Worm (Caenorhabditis elegans) whole organism, young adult: Measurements from ENCODE around the gene spig-10.

Source experiments
- D2030.7 ChIP-seq: fragments of 200-800 bp; sonication (Bioruptor generic); IDR thresholded peaks from 2 replicates; pipeline ENCODE4 v1.3.6; 2022; ENCODE audit warnings: missing genetic modification reagents, missing genetic modification characterization, missing compliant biosample characterization
- F22D6.2 ChIP-seq: sonication (generic microtip); optimal IDR thresholded peaks from 2 replicates; lab custom pipeline; 2016; ENCODE audit warnings: mild to moderate bottlenecking, missing genetic modification characterization, missing compliant biosample characterization
- F23B12.7 ChIP-seq: sonication (generic microtip); optimal IDR thresholded peaks from 2 replicates; lab custom pipeline; 2017; ENCODE audit warnings: missing genetic modification characterization, mild to moderate bottlenecking, missing compliant biosample characterization, antibody characterized with exemption, moderate library complexity; ENCODE audit not compliant: insufficient read depth
- F52B5.7 ChIP-seq: sonication (generic microtip); optimal IDR thresholded peaks from 2 replicates; lab custom pipeline; 2016; ENCODE audit warnings: mild to moderate bottlenecking, missing genetic modification characterization, missing compliant biosample characterization
- F57C9.4 ChIP-seq: sonication (generic microtip); optimal IDR thresholded peaks from 2 replicates; lab custom pipeline; 2017; ENCODE audit warnings: mild to moderate bottlenecking, missing genetic modification characterization, missing compliant biosample characterization
- Y53F4B.3 ChIP-seq: fragments of 200-800 bp; sonication (Bioruptor generic); IDR thresholded peaks from 2 replicates; pipeline ENCODE4 v1.3.6; 2022; ENCODE audit warnings: missing genetic modification reagents, missing genetic modification characterization, missing compliant biosample characterization
- Y56A3A.18 ChIP-seq: fragments of 200-800 bp; sonication (Bioruptor generic); IDR thresholded peaks from 2 replicates; pipeline ENCODE4 v1.3.6; 2022; ENCODE audit warnings: missing genetic modification reagents, missing genetic modification characterization, missing compliant biosample characterization
- Y67H2A.10 ChIP-seq: fragments of 200-800 bp; sonication (Bioruptor generic); conservative IDR thresholded peaks from 2 replicates; pipeline ENCODE4 v1.3.6; 2022; ENCODE audit warnings: missing genetic modification reagents, missing genetic modification characterization, missing compliant biosample characterization
- Y79H2A.3 ChIP-seq: fragments of 200-800 bp; sonication (Bioruptor generic); conservative IDR thresholded peaks from 2 replicates; pipeline ENCODE4 v1.3.6; 2022; ENCODE audit warnings: missing genetic modification reagents, missing genetic modification characterization, missing compliant biosample characterization
- Y95B8A.8 ChIP-seq: fragments of 200-800 bp; sonication (Bioruptor generic); IDR thresholded peaks from 2 replicates; pipeline ENCODE4 v1.3.6; 2022; ENCODE audit warnings: missing genetic modification reagents, missing genetic modification characterization, missing compliant biosample characterization
- akir-1 ChIP-seq: fragments of 200-800 bp; sonication (Bioruptor generic); optimal IDR thresholded peaks from 2 replicates; lab custom pipeline; 2018; ENCODE audit warnings: mild to moderate bottlenecking, missing genetic modification characterization, moderate library complexity, missing compliant biosample characterization
- attf-3 ChIP-seq: fragments of 200-800 bp; sonication (Bioruptor generic); conservative IDR thresholded peaks from 2 replicates; pipeline ENCODE4 v1.3.6; 2022; ENCODE audit warnings: missing genetic modification reagents, missing genetic modification characterization, missing compliant biosample characterization
- attf-6 ChIP-seq: fragments of 200-800 bp; sonication (Bioruptor generic); IDR thresholded peaks from 2 replicates; pipeline ENCODE4 v1.3.6; 2022; ENCODE audit warnings: missing genetic modification reagents, missing genetic modification characterization, missing compliant biosample characterization
- bed-2 ChIP-seq: fragments of 200-800 bp; sonication (Bioruptor generic); IDR thresholded peaks from 2 replicates; pipeline ENCODE4 v1.3.6; 2022; ENCODE audit warnings: missing genetic modification reagents, missing genetic modification characterization, missing compliant biosample characterization
- cebp-1 ChIP-seq, 2 experiments: fragments of 200-800 bp in 1 of 2; sonication (Bioruptor generic) in 1 of 2; sonication (generic microtip) in 1 of 2; IDR thresholded peaks in 1 of 2; optimal IDR thresholded peaks in 1 of 2; 2 replicates each; pipeline versions ENCODE4 v1.3.6 to Lab custom; 2017 to 2022; ENCODE audit warnings: missing compliant biosample characterization in 2 of 2, missing genetic modification characterization in 2 of 2, mild to moderate bottlenecking in 1 of 2, missing genetic modification reagents in 1 of 2, moderate library complexity in 1 of 2
- cebp-2 ChIP-seq: fragments of 200-800 bp; sonication (Bioruptor generic); IDR thresholded peaks from 2 replicates; pipeline ENCODE4 v1.3.6; 2022; ENCODE audit warnings: missing genetic modification characterization, missing compliant biosample characterization
- ceh-40 ChIP-seq: fragments of 200-800 bp; sonication (Bioruptor generic); IDR thresholded peaks from 2 replicates; pipeline ENCODE4 v1.3.6; 2022; ENCODE audit warnings: missing genetic modification characterization, missing compliant biosample characterization
- ceh-79 ChIP-seq: sonication (generic microtip); optimal IDR thresholded peaks from 2 replicates; lab custom pipeline; 2017; ENCODE audit warnings: mild to moderate bottlenecking, missing genetic modification characterization, missing compliant biosample characterization
- chd-7 ChIP-seq: sonication (generic microtip); optimal IDR thresholded peaks from 2 replicates; lab custom pipeline; 2016; ENCODE audit warnings: mild to moderate bottlenecking, missing genetic modification characterization, moderate library complexity, missing compliant biosample characterization
- die-1 ChIP-seq: sonication (generic microtip); optimal IDR thresholded peaks from 2 replicates; lab custom pipeline; 2016; ENCODE audit warnings: missing genotype, mild to moderate bottlenecking, missing genetic modification characterization, missing compliant biosample characterization
- dpl-1 ChIP-seq: fragments of 150-350 bp; optimal IDR thresholded peaks from 2 replicates; lab custom pipeline; 2014; ENCODE audit warnings: missing biosample characterization, missing genetic modification reagents, missing genetic modification characterization
- efl-1 ChIP-seq: fragments of 150-350 bp; optimal IDR thresholded peaks from 2 replicates; lab custom pipeline; 2014; ENCODE audit warnings: missing biosample characterization, missing genetic modification reagents, missing genetic modification characterization
- ekl-4 ChIP-seq: fragments of 200-800 bp; sonication (Bioruptor generic); IDR thresholded peaks from 2 replicates; pipeline ENCODE4 v1.3.6; 2022; ENCODE audit warnings: missing genetic modification reagents, missing genetic modification characterization, missing compliant biosample characterization
- ets-4 ChIP-seq: fragments of 200-800 bp; sonication (Bioruptor generic); optimal IDR thresholded peaks from 2 replicates; lab custom pipeline; 2018; ENCODE audit warnings: mild to moderate bottlenecking, missing genetic modification characterization, missing compliant biosample characterization
- hmg-1.2 ChIP-seq: fragments of 200-800 bp; sonication (Bioruptor generic); IDR thresholded peaks from 2 replicates; pipeline ENCODE4 v1.3.6; 2022; ENCODE audit warnings: missing genetic modification reagents, missing genetic modification characterization, missing compliant biosample characterization
- lin-54 ChIP-seq: fragments of 200-800 bp; sonication (Bioruptor generic); optimal IDR thresholded peaks from 2 replicates; lab custom pipeline; 2018; ENCODE audit warnings: mild to moderate bottlenecking, missing genetic modification characterization, missing compliant biosample characterization
- lir-1 ChIP-seq: fragments of 200-800 bp; sonication (Bioruptor generic); conservative IDR thresholded peaks from 2 replicates; pipeline ENCODE4 v1.3.6; 2022; ENCODE audit warnings: missing genetic modification reagents, missing genetic modification characterization, missing compliant biosample characterization
- mcd-1 ChIP-seq: fragments of 200-800 bp; sonication (Bioruptor generic); IDR thresholded peaks from 2 replicates; pipeline ENCODE4 v1.3.6; 2022; ENCODE audit warnings: missing genetic modification reagents, missing genetic modification characterization, missing compliant biosample characterization
- mel-28 ChIP-seq: sonication (generic microtip); optimal IDR thresholded peaks from 2 replicates; lab custom pipeline; 2016; ENCODE audit warnings: borderline replicate concordance, mild to moderate bottlenecking, missing genetic modification characterization, missing compliant biosample characterization
- nhr-120 ChIP-seq: fragments of 200-800 bp; sonication (Bioruptor generic); IDR thresholded peaks from 2 replicates; pipeline ENCODE4 v1.3.6; 2022; ENCODE audit warnings: missing genetic modification characterization, missing compliant biosample characterization
- nhr-90 ChIP-seq: sonication (generic microtip); optimal IDR thresholded peaks from 2 replicates; lab custom pipeline; 2016; ENCODE audit warnings: missing genotype, mild to moderate bottlenecking, missing genetic modification characterization, missing compliant biosample characterization
- pbrm-1 ChIP-seq: fragments of 200-800 bp; sonication (Bioruptor generic); IDR thresholded peaks from 2 replicates; pipeline ENCODE4 v1.3.6; 2022; ENCODE audit warnings: missing genetic modification reagents, missing genetic modification characterization, missing compliant biosample characterization
- rec-8 ChIP-seq, 2 experiments: sonication (generic microtip); optimal IDR thresholded peaks; 2 replicates each; lab custom pipeline; 2016; ENCODE audit warnings: mild to moderate bottlenecking in 2 of 2, missing genetic modification characterization in 2 of 2, missing genetic modification reagents in 2 of 2, missing genotype in 2 of 2, missing biosample characterization in 1 of 2, missing compliant biosample characterization in 1 of 2, moderate library complexity in 1 of 2
- sdz-38 ChIP-seq: sonication (generic microtip); optimal IDR thresholded peaks from 2 replicates; lab custom pipeline; 2016; ENCODE audit warnings: missing genotype, missing genetic modification characterization, missing compliant biosample characterization
- snpc-1.3 ChIP-seq: sonication (generic microtip); optimal IDR thresholded peaks from 2 replicates; lab custom pipeline; 2017; ENCODE audit warnings: missing genetic modification characterization, mild to moderate bottlenecking, missing compliant biosample characterization, antibody characterized with exemption, moderate library complexity, missing genotype, missing genetic modification reagents; ENCODE audit not compliant: insufficient read depth
- snpc-3.4 ChIP-seq: sonication (generic microtip); optimal IDR thresholded peaks from 2 replicates; lab custom pipeline; 2017; ENCODE audit warnings: missing genetic modification characterization, mild to moderate bottlenecking, missing compliant biosample characterization, antibody characterized with exemption, moderate library complexity, missing genotype, missing genetic modification reagents
- snpc-4 ChIP-seq, 5 experiments: fragments of 150-350 bp in 1 of 5; sonication (generic microtip) in 4 of 5; optimal IDR thresholded peaks; 2 replicates each; lab custom pipeline; 2014 to 2018; ENCODE audit warnings: missing genetic modification characterization in 5 of 5, missing biosample characterization in 3 of 5, antibody characterized with exemption in 2 of 5, mild to moderate bottlenecking in 2 of 5, missing compliant biosample characterization in 2 of 5, missing genotype in 2 of 5, moderate library complexity in 2 of 5, missing genetic modification reagents in 1 of 5
- tbp1 ChIP-seq: fragments of 200-800 bp; sonication (Bioruptor generic); optimal IDR thresholded peaks from 2 replicates; lab custom pipeline; 2018; ENCODE audit warnings: mild to moderate bottlenecking, missing genetic modification characterization, missing compliant biosample characterization
- unc-130 ChIP-seq: sonication (generic microtip); optimal IDR thresholded peaks from 2 replicates; lab custom pipeline; 2016; ENCODE audit warnings: missing genetic modification reagents, missing genetic modification characterization, missing compliant biosample characterization

Gene spig-10

ce11 chrV:7047512-7047911, 41.4 kb downstream of the spig-10 start, which contains the start of gene F20A1.8:
F20A1.8 (minus strand) TSS chrV:7047612.
- TF ChIP-seq snpc-4 (GFP tag; optimal IDR thresholded peaks at IDR 0.05; lab: Kevin White, UChicago) (no peak), snpc-4 (tag; optimal IDR thresholded peaks at IDR 0.05; lab: Kevin White, UChicago) (no peak), chd-7 (no peak), nhr-90 (tag; lab: Kevin White, UChicago) (no peak), F22D6.2 (tag; lab: Kevin White, UChicago) (no peak), Y53F4B.3 (no peak), D2030.7 (GFP tag; lab: Robert Waterston, UW) (no peak), ekl-4 (GFP tag; lab: Robert Waterston, UW) (no peak), attf-6 (GFP tag; lab: Robert Waterston, UW) (no peak), Y79H2A.3 (no peak), snpc-1.3 (no peak), lir-1 (GFP tag; lab: Robert Waterston, UW) (no peak), sdz-38 (tag; lab: Kevin White, UChicago) (no peak), pbrm-1 (no peak)
- TF ChIP-seq, all 124 proteins: peak for 0

ce11 chrV:7050153-7050552, 44.1 kb downstream of the spig-10 start:
- TF ChIP-seq nhr-120 = no peak

- TF ChIP-seq ceh-79 (tag; lab: Kevin White, UChicago) = no peak
- no peak for TF ChIP-seq Y56A3A.18 (GFP tag; lab: Robert Waterston, UW)
- TF ChIP-seq hmg-1.2 (GFP tag; lab: Robert Waterston, UW) = no peak
- no peak for TF ChIP-seq unc-130
- peak; percentile 86 for TF ChIP-seq attf-3 (GFP tag; lab: Robert Waterston, UW)
- no peak for TF ChIP-seq F23B12.7
These were observed 45.2 kb downstream of the spig-10 start, which contains the start of the genes tofu-2 and spig-1 for ce11 chrV:7051133-7051765. tofu-2 (minus strand) TSS chrV:7051248. spig-1 (plus strand) TSS chrV:7051715.

ce11 chrV:7053100-7053499, 47.0 kb downstream of the spig-10 start, which contains the start of gene txt-17:
txt-17 (minus strand) TSS chrV:7053200.
- TF ChIP-seq lin-54 = no peak
- TF ChIP-seq D2030.7 (GFP tag; lab: Robert Waterston, UW) = no peak
- no peak for TF ChIP-seq ceh-40
- TF ChIP-seq Y79H2A.3 = no peak
- TF ChIP-seq F57C9.4 (tag; lab: Kevin White, UChicago) = no peak
- TF ChIP-seq snpc-3.4 (tag; lab: Kevin White, UChicago) = no peak
- TF ChIP-seq die-1 = no peak
- TF ChIP-seq F52B5.7 (tag; lab: Kevin White, UChicago) = no peak
- no peak for TF ChIP-seq akir-1 (GFP tag; lab: Kevin White, UChicago)

- no peak for TF ChIP-seq cebp-1 (GFP tag; IDR thresholded peaks at IDR 0.05; lab: Robert Waterston, UW)
- no peak for TF ChIP-seq cebp-1 (tag; optimal IDR thresholded peaks at IDR 0.05; lab: Kevin White, UChicago)
- TF ChIP-seq mel-28 (tag; lab: Kevin White, UChicago) = no peak
- TF ChIP-seq efl-1 (GFP tag; lab: Kevin White, UChicago) = no peak
- no peak for TF ChIP-seq tbp1
- no peak for TF ChIP-seq cebp-2 (GFP tag; lab: Robert Waterston, UW)
- TF ChIP-seq Y95B8A.8 = no peak
- no peak for TF ChIP-seq dpl-1
- TF ChIP-seq ets-4 (GFP tag; lab: Kevin White, UChicago) = no peak
- TF ChIP-seq mcd-1 = no peak
- TF ChIP-seq Y67H2A.10 (GFP tag; lab: Robert Waterston, UW) = no peak
- no peak for TF ChIP-seq bed-2
- TF ChIP-seq rec-8 (tag; optimal IDR thresholded peaks at IDR 0.05; lab: Kevin White, UChicago) = no peak
These were observed 48.5 kb downstream of the spig-10 start, which contains the start of gene spig-8 for ce11 chrV:7054598-7054997. spig-8 (plus strand) TSS chrV:7054898.
